Worm (Caenorhabditis elegans): ENCODE data around the gene ceh-24.

Gene ceh-24

ce11 chrV:13822752-13823151 lies 9.7 kb downstream of the ceh-24 start, which contains the start of gene hpo-31:
Gene hpo-31 (plus strand): TSS chrV:13823052.
- TF ChIP-seq elt-3 (tag; optimal IDR thresholded peaks at IDR 0.05), result no peak
- no peak for TF ChIP-seq zip-8 (tag; optimal IDR thresholded peaks at IDR 0.05)
- TF ChIP-seq ham-2 (GFP tag; optimal IDR thresholded peaks at IDR 0.05), result no peak
- TF ChIP-seq ces-1 (GFP tag; optimal IDR thresholded peaks at IDR 0.05), result no peak
- no peak for TF ChIP-seq mep-1 (tag; optimal IDR thresholded peaks at IDR 0.05)
- TF ChIP-seq ztf-11 (tag; optimal IDR thresholded peaks at IDR 0.05), result no peak
- no peak for TF ChIP-seq drap-1 (GFP tag; optimal IDR thresholded peaks at IDR 0.05)
- TF ChIP-seq nhr-2 (tag; optimal IDR thresholded peaks at IDR 0.05), result no peak
- TF ChIP-seq snpc-4 (tag; optimal IDR thresholded peaks at IDR 0.05), result no peak
- no peak for TF ChIP-seq sem-2 (GFP tag; optimal IDR thresholded peaks at IDR 0.05)
- TF ChIP-seq bed-3 (GFP tag; optimal IDR thresholded peaks at IDR 0.05), result no peak
- no peak for TF ChIP-seq lin-13 (tag; optimal IDR thresholded peaks at IDR 0.05)
- TF ChIP-seq mab-5 (tag; optimal IDR thresholded peaks at IDR 0.05), result no peak

ce11 chrV:13827920-13828319 lies 14.9 kb downstream of the ceh-24 start, which contains the start of gene nrf-5:
Gene nrf-5 (plus strand): TSS chrV:13828267.
- TF ChIP-seq unc-62 (GFP tag; optimal IDR thresholded peaks at IDR 0.05), result no peak
- TF ChIP-seq bed-3 (GFP tag; optimal IDR thresholded peaks at IDR 0.05), result no peak
- peak; percentile 64 for TF ChIP-seq hlh-1 (tag; optimal IDR thresholded peaks at IDR 0.05)

- TF ChIP-seq hlh-1 (tag; optimal IDR thresholded peaks at IDR 0.05) (no peak), sem-2 (GFP tag; optimal IDR thresholded peaks at IDR 0.05) (no peak), M03D4.4 (tag; optimal IDR thresholded peaks at IDR 0.05) (no peak), bed-3 (GFP tag; optimal IDR thresholded peaks at IDR 0.05) (no peak), tbx-8 (GFP tag; optimal IDR thresholded peaks at IDR 0.05) (no peak), flh-1 (GFP tag; optimal IDR thresholded peaks at IDR 0.05) (no peak), nhr-28 (tag; optimal IDR thresholded peaks at IDR 0.05) (no peak), elt-1 (tag; optimal IDR thresholded peaks at IDR 0.05; ENCODE audit: borderline replicate concordance, insufficient read depth) (no peak), mep-1 (tag; optimal IDR thresholded peaks at IDR 0.05) (no peak), lsy-2 (tag; optimal IDR thresholded peaks at IDR 0.05) (no peak), ces-1 (GFP tag; optimal IDR thresholded peaks at IDR 0.05) (no peak), ztf-11 (tag; optimal IDR thresholded peaks at IDR 0.05) (no peak), mab-5 (tag; optimal IDR thresholded peaks at IDR 0.05) (no peak), mls-2 (tag; optimal IDR thresholded peaks at IDR 0.05) (no peak), ceh-39 (tag; optimal IDR thresholded peaks at IDR 0.05) (no peak), unc-39 (tag; optimal IDR thresholded peaks at IDR 0.05) (no peak)
Observed at ce11 chrV:13830813-13831212, 17.8 kb downstream of the ceh-24 start, which contains the start of gene str-165. Gene str-165 (plus strand): TSS chrV:13831113.

ce11 chrV:13833951-13834350 lies 20.9 kb downstream of the ceh-24 start, which contains the start of gene srx-129:
Gene srx-129 (plus strand): TSS chrV:13834251.
- no peak for TF ChIP-seq ztf-11 (tag; optimal IDR thresholded peaks at IDR 0.05)
- no peak for TF ChIP-seq lsy-2 (tag; optimal IDR thresholded peaks at IDR 0.05)
- TF ChIP-seq unc-120 (tag; optimal IDR thresholded peaks at IDR 0.05; ENCODE audit: poor library complexity, severe bottlenecking), result no peak
- TF ChIP-seq lin-32 (GFP tag; optimal IDR thresholded peaks at IDR 0.05), result no peak
- no peak for TF ChIP-seq sem-2 (GFP tag; optimal IDR thresholded peaks at IDR 0.05)
- TF ChIP-seq elt-1 (tag; optimal IDR thresholded peaks at IDR 0.05; ENCODE audit: borderline replicate concordance, insufficient read depth), result no peak
- no peak for TF ChIP-seq snpc-4 (tag; optimal IDR thresholded peaks at IDR 0.05)
- TF ChIP-seq unc-62 (GFP tag; optimal IDR thresholded peaks at IDR 0.05), result no peak
- TF ChIP-seq M03D4.4 (tag; optimal IDR thresholded peaks at IDR 0.05), result no peak

- TF ChIP-seq lsy-2 (tag; optimal IDR thresholded peaks at IDR 0.05), result no peak
- TF ChIP-seq mls-2 (tag; optimal IDR thresholded peaks at IDR 0.05), result no peak
- TF ChIP-seq nhr-2 (tag; optimal IDR thresholded peaks at IDR 0.05), result no peak
- TF ChIP-seq sem-2 (GFP tag; optimal IDR thresholded peaks at IDR 0.05), result no peak
- TF ChIP-seq elt-1 (tag; optimal IDR thresholded peaks at IDR 0.05; ENCODE audit: borderline replicate concordance, insufficient read depth), result no peak
- no peak for TF ChIP-seq zip-8 (tag; optimal IDR thresholded peaks at IDR 0.05)
- TF ChIP-seq mep-1 (tag; optimal IDR thresholded peaks at IDR 0.05), result no peak
- no peak for TF ChIP-seq sptf-1 (tag; optimal IDR thresholded peaks at IDR 0.05)
- TF ChIP-seq hlh-1 (tag; optimal IDR thresholded peaks at IDR 0.05), result no peak
- TF ChIP-seq ces-1 (GFP tag; optimal IDR thresholded peaks at IDR 0.05), result no peak
- TF ChIP-seq cnd-1 (tag; optimal IDR thresholded peaks at IDR 0.05), result no peak
- no peak for TF ChIP-seq nhr-76 (tag; optimal IDR thresholded peaks at IDR 0.05)
- TF ChIP-seq flh-1 (GFP tag; optimal IDR thresholded peaks at IDR 0.05), result no peak
- no peak for TF ChIP-seq ztf-11 (tag; optimal IDR thresholded peaks at IDR 0.05)
- TF ChIP-seq tbx-8 (GFP tag; optimal IDR thresholded peaks at IDR 0.05), result no peak
- TF ChIP-seq pha-4 (tag; optimal IDR thresholded peaks at IDR 0.05), result no peak
- no peak for TF ChIP-seq elt-3 (tag; optimal IDR thresholded peaks at IDR 0.05)
- TF ChIP-seq ceh-43 (GFP tag; optimal IDR thresholded peaks at IDR 0.05), result no peak
Observed at ce11 chrV:13837173-13837572, 24.1 kb downstream of the ceh-24 start, which contains the start of gene srx-128. Gene srx-128 (plus strand): TSS chrV:13837473.

Measured in whole organism, mixed stage, embryonic.